Worm (Caenorhabditis elegans) whole organism, midembryonic: Measurements from ENCODE around the gene F09E5.14.

Experiments
- cog-1 ChIP-seq: sonication (generic microtip); optimal IDR thresholded peaks from 2 replicates; lab custom pipeline; 2016; ENCODE audit warnings: missing genetic modification characterization, missing compliant biosample characterization
- flt-1 ChIP-seq: fragments of 200-800 bp; sonication (Bioruptor generic); IDR thresholded peaks from 2 replicates; pipeline ENCODE4 v1.3.6; 2022; ENCODE audit warnings: missing genetic modification characterization, missing compliant biosample characterization
- klf-2 ChIP-seq: fragments of 200-800 bp; sonication (Bioruptor generic); conservative IDR thresholded peaks from 2 replicates; pipeline ENCODE4 v1.3.6; 2022; ENCODE audit warnings: missing genetic modification reagents, missing genetic modification characterization, missing compliant biosample characterization
- med-1 ChIP-seq: sonication (generic microtip); optimal IDR thresholded peaks from 2 replicates; lab custom pipeline; 2017; ENCODE audit warnings: missing genetic modification characterization, mild to moderate bottlenecking, missing compliant biosample characterization, antibody characterized with exemption, missing genetic modification reagents; ENCODE audit not compliant: insufficient read depth
- ref-1 ChIP-seq: fragments of 200-800 bp; sonication (Bioruptor generic); conservative IDR thresholded peaks from 2 replicates; pipeline ENCODE4 v1.3.6; 2022; ENCODE audit warnings: missing genetic modification reagents, missing genetic modification characterization, missing compliant biosample characterization
- tab-1 ChIP-seq: fragments of 200-800 bp; sonication (Bioruptor generic); IDR thresholded peaks from 2 replicates; pipeline ENCODE4 v1.3.6; 2022; ENCODE audit warnings: missing genetic modification characterization, missing compliant biosample characterization
- ztf-23 ChIP-seq: fragments of 200-800 bp; sonication (Bioruptor generic); IDR thresholded peaks from 2 replicates; pipeline ENCODE4 v1.3.6; 2022; ENCODE audit warnings: missing genetic modification reagents, missing genetic modification characterization, missing compliant biosample characterization

ce11 chrII:5310795-5311194 is 33.9 kb downstream of the F09E5.14 start:
- TF ChIP-seq ztf-23 (GFP tag; lab: Robert Waterston, UW) (no peak), cog-1 (no peak), klf-2 (GFP tag; lab: Robert Waterston, UW) (no peak), tab-1 (GFP tag; lab: Robert Waterston, UW) (no peak), flt-1 (GFP tag; lab: Robert Waterston, UW) (no peak), med-1 (no peak), ref-1 (GFP tag; lab: Robert Waterston, UW) (no peak)
